Worm (Caenorhabditis elegans) whole organism, mixed stage, embryonic: ENCODE data around the gene F52B10.3.
"Not testable (repeated sequence)": the region's sequence is repeated elsewhere in the genome, so short reads cannot be mapped to it uniquely, and the experiment has no call there.

ENCODE experiments used
- M03D4.4 ChIP-seq: sonication (generic microtip); optimal IDR thresholded peaks from 2 replicates; lab custom pipeline; 2017; ENCODE audit warnings: mild to moderate bottlenecking, missing genetic modification characterization, missing compliant biosample characterization
- bed-3 ChIP-seq: fragments of 200-800 bp; sonication (Bioruptor generic); optimal IDR thresholded peaks from 3 replicates; lab custom pipeline; 2018; ENCODE audit warnings: mild to moderate bottlenecking, missing genetic modification characterization, moderate library complexity, missing compliant biosample characterization
- blmp-1 ChIP-seq: fragments of 150-350 bp; optimal IDR thresholded peaks from 2 replicates; lab custom pipeline; 2014; ENCODE audit warnings: missing biosample characterization, missing genetic modification characterization
- ceh-39 ChIP-seq: fragments of 150-350 bp; optimal IDR thresholded peaks from 2 replicates; lab custom pipeline; 2014; ENCODE audit warnings: missing biosample characterization, missing genetic modification characterization
- ces-1 ChIP-seq: fragments of 150-350 bp; optimal IDR thresholded peaks from 2 replicates; lab custom pipeline; 2014; ENCODE audit warnings: missing biosample characterization, missing genetic modification reagents, missing genetic modification characterization
- cnd-1 ChIP-seq: fragments of 200-800 bp; sonication (Bioruptor generic); optimal IDR thresholded peaks from 2 replicates; lab custom pipeline; 2018; ENCODE audit warnings: mild to moderate bottlenecking, missing genetic modification characterization, missing compliant biosample characterization
- drap-1 ChIP-seq: fragments of 200-800 bp; sonication (Bioruptor generic); optimal IDR thresholded peaks from 3 replicates; lab custom pipeline; 2018; ENCODE audit warnings: mild to moderate bottlenecking, missing genetic modification characterization, missing compliant biosample characterization
- elt-1 ChIP-seq: sonication (generic microtip); optimal IDR thresholded peaks from 2 replicates; lab custom pipeline; 2017; ENCODE audit warnings: missing genetic modification characterization, mild to moderate bottlenecking, missing compliant biosample characterization, antibody characterized with exemption, moderate library complexity, borderline replicate concordance; ENCODE audit not compliant: insufficient read depth
- elt-3 ChIP-seq: fragments of 150-350 bp; optimal IDR thresholded peaks from 2 replicates; lab custom pipeline; 2014; ENCODE audit warnings: missing biosample characterization, missing genetic modification characterization
- flh-1 ChIP-seq: fragments of 200-800 bp; sonication (Bioruptor generic); optimal IDR thresholded peaks from 2 replicates; lab custom pipeline; 2018; ENCODE audit warnings: mild to moderate bottlenecking, missing genetic modification characterization, moderate library complexity, missing compliant biosample characterization
- ham-2 ChIP-seq: fragments of 200-800 bp; sonication (Bioruptor generic); optimal IDR thresholded peaks from 2 replicates; lab custom pipeline; 2018; ENCODE audit warnings: mild to moderate bottlenecking, missing genetic modification characterization, missing compliant biosample characterization
- hlh-1 ChIP-seq: fragments of 150-350 bp; optimal IDR thresholded peaks from 2 replicates; lab custom pipeline; 2014; ENCODE audit warnings: missing biosample characterization, missing genetic modification reagents, missing genetic modification characterization
- lin-13 ChIP-seq: fragments of 150-350 bp; optimal IDR thresholded peaks from 2 replicates; lab custom pipeline; 2014; ENCODE audit warnings: missing biosample characterization, missing genetic modification characterization
- lsy-2 ChIP-seq: fragments of 150-350 bp; optimal IDR thresholded peaks from 2 replicates; lab custom pipeline; 2014; ENCODE audit warnings: missing biosample characterization, missing genetic modification characterization
- mab-5 ChIP-seq: fragments of 150-350 bp; optimal IDR thresholded peaks from 2 replicates; lab custom pipeline; 2014; ENCODE audit warnings: missing biosample characterization, missing genetic modification characterization
- mep-1 ChIP-seq: fragments of 150-350 bp; optimal IDR thresholded peaks from 2 replicates; lab custom pipeline; 2017; ENCODE audit warnings: missing biosample characterization, missing genetic modification reagents, missing genetic modification characterization, inconsistent platforms
- mls-2 ChIP-seq: sonication (generic microtip); optimal IDR thresholded peaks from 2 replicates; lab custom pipeline; 2016; ENCODE audit warnings: mild to moderate bottlenecking, missing genetic modification characterization, moderate library complexity, missing compliant biosample characterization
- nhr-12 ChIP-seq: fragments of 150-350 bp; optimal IDR thresholded peaks from 2 replicates; lab custom pipeline; 2014; ENCODE audit warnings: missing biosample characterization, missing genetic modification characterization
- nhr-2 ChIP-seq: fragments of 150-350 bp; optimal IDR thresholded peaks from 2 replicates; lab custom pipeline; 2014; ENCODE audit warnings: missing biosample characterization, missing genetic modification characterization
- nhr-237 ChIP-seq: fragments of 150-350 bp; optimal IDR thresholded peaks from 2 replicates; lab custom pipeline; 2014; ENCODE audit warnings: missing biosample characterization, missing genetic modification characterization
- nhr-28 ChIP-seq: fragments of 150-350 bp; optimal IDR thresholded peaks from 2 replicates; lab custom pipeline; 2014; ENCODE audit warnings: missing biosample characterization, missing genetic modification characterization
- nhr-76 ChIP-seq: sonication (generic microtip); optimal IDR thresholded peaks from 2 replicates; lab custom pipeline; 2017; ENCODE audit warnings: missing biosample characterization, missing genetic modification characterization
- sem-2 ChIP-seq: fragments of 200-800 bp; sonication (Bioruptor generic); optimal IDR thresholded peaks from 2 replicates; lab custom pipeline; 2018; ENCODE audit warnings: mild to moderate bottlenecking, missing genetic modification characterization, missing compliant biosample characterization
- snpc-4 ChIP-seq: fragments of 150-350 bp; optimal IDR thresholded peaks from 2 replicates; lab custom pipeline; 2014; ENCODE audit warnings: missing biosample characterization, missing genetic modification characterization
- sptf-1 ChIP-seq: sonication (generic microtip); optimal IDR thresholded peaks from 2 replicates; lab custom pipeline; 2017; ENCODE audit warnings: mild to moderate bottlenecking, missing genetic modification characterization, moderate library complexity, missing compliant biosample characterization
- tbx-8 ChIP-seq: fragments of 200-800 bp; sonication (Bioruptor generic); optimal IDR thresholded peaks from 2 replicates; lab custom pipeline; 2018; ENCODE audit warnings: mild to moderate bottlenecking, missing genetic modification characterization, moderate library complexity, missing compliant biosample characterization
- unc-120 ChIP-seq: sonication (generic microtip); optimal IDR thresholded peaks from 2 replicates; lab custom pipeline; 2017; ENCODE audit warnings: missing genetic modification characterization, missing compliant biosample characterization; ENCODE audit not compliant: poor library complexity, severe bottlenecking
- unc-39 ChIP-seq: fragments of 150-350 bp; optimal IDR thresholded peaks from 2 replicates; lab custom pipeline; 2014; ENCODE audit warnings: missing biosample characterization, missing genetic modification characterization
- unc-62 ChIP-seq: fragments of 150-350 bp; optimal IDR thresholded peaks from 2 replicates; lab custom pipeline; 2014; ENCODE audit warnings: missing biosample characterization, missing genetic modification reagents, missing genetic modification characterization
- zip-8 ChIP-seq: fragments of 150-350 bp; optimal IDR thresholded peaks from 2 replicates; lab custom pipeline; 2014; ENCODE audit warnings: missing biosample characterization, missing genetic modification characterization
- ztf-11 ChIP-seq: fragments of 150-350 bp; optimal IDR thresholded peaks from 2 replicates; lab custom pipeline; 2014; ENCODE audit warnings: missing biosample characterization, missing genetic modification characterization

The F52B10.3 gene

DNA sequence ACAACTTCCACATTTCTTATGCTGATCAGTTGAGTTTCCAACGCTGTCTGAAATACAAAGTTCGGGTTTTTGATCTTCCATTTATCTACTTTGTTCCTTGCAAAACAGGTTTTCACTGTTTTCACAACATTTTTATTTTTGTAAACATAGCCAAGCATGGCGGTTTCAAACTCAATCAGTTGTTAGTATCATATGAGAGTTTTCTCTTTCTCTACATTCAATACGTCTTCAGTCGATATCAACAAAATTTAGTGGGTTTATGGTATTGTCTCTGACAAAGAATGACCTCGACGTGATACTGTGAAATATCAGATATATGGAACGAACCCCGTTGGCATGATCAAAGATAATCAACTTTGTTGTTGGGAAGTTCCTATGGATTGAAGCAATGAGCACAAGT, 2.5 kb downstream of the F52B10.3 start:
- TF ChIP-seq nhr-237 (tag; lab: Kevin White, UChicago): no peak
- TF ChIP-seq mab-5 (tag; lab: Kevin White, UChicago): no peak
- TF ChIP-seq elt-1: no peak
- no peak for TF ChIP-seq sptf-1
- TF ChIP-seq snpc-4 (tag; lab: Kevin White, UChicago): no peak
- TF ChIP-seq M03D4.4: no peak
- no peak for TF ChIP-seq lsy-2 (tag; lab: Kevin White, UChicago)
- TF ChIP-seq unc-39 (tag; lab: Kevin White, UChicago): no peak
- TF ChIP-seq cnd-1 (tag; lab: Kevin White, UChicago): no peak
- TF ChIP-seq nhr-28: no peak
- TF ChIP-seq hlh-1 (tag; lab: Kevin White, UChicago): no peak
- no peak for TF ChIP-seq tbx-8
- TF ChIP-seq flh-1: no peak
- TF ChIP-seq nhr-12 (tag; lab: Kevin White, UChicago): no peak
- no peak for TF ChIP-seq nhr-2 (tag; lab: Kevin White, UChicago)
- no peak for TF ChIP-seq mep-1 (tag; lab: Kevin White, UChicago)
- TF ChIP-seq bed-3 (GFP tag; lab: Kevin White, UChicago): no peak

DNA sequence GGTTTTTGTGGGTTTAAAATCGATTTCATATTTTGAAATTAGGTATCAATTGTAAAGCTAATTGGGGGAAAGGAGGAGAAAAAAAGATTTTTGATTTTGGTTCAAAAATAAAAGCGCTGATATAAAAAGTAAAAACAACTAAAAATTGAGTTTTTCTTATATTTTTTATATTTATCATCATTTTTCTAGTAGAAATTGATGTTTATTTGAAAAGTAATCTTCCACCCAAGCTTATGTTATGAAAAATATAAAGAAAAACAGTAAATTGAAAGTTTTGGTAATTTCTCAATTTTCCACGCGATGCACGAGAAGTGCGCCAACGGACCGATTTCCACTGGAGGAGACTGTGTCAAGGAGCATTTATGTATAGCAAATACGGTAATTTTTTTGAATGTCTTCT, 3.9 kb downstream of the F52B10.3 start, which contains the start of gene B0410.1:
TSS of gene B0410.1 (plus strand) at position 301 of the 400 bp plus-strand sequence.
- TF ChIP-seq unc-39 (tag; lab: Kevin White, UChicago); ceh-39; ham-2: not testable (repeated sequence)

DNA sequence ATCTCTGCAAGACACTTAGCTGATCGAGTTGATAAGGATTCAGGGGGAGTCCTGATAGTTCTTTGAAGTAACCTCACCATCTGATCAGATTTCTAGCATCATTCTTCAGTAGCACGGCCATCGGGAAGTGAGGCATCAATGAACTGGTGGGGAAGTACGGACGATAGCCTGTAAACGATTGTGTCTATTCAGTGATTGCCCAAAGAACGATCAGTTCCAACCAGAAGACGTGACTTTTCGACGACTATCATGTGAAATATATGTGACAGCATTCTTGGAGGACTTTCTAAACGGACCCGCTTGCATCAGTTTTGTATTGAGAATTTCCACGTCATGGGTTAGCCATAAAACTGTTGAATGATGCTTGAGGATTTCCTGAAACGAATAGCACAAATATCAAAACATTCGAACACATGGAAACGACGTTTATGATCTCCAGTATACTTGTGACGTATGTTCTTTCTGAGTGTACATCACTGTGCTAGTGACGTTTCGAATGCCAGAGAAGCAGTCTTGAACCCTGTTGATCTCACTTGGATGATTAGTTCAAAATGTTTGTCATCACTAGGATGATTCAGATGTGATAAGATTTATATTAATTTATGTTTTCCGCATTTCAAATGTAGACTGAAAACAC, 5.0 kb downstream of the F52B10.3 start:
- TF ChIP-seq blmp-1: no peak

- TF ChIP-seq unc-120 (tag; lab: Kevin White, UChicago) (no peak), blmp-1 (no peak), mep-1 (tag; lab: Kevin White, UChicago) (no peak), sem-2 (GFP tag; lab: Kevin White, UChicago) (no peak), lsy-2 (tag; lab: Kevin White, UChicago) (no peak), zip-8 (tag; lab: Kevin White, UChicago) (no peak), bed-3 (GFP tag; lab: Kevin White, UChicago) (no peak), cnd-1 (tag; lab: Kevin White, UChicago) (no peak), drap-1 (GFP tag; lab: Kevin White, UChicago) (no peak), lin-13 (tag; lab: Kevin White, UChicago) (no peak), nhr-2 (tag; lab: Kevin White, UChicago) (no peak), ztf-11 (tag; lab: Kevin White, UChicago) (no peak), snpc-4 (tag; lab: Kevin White, UChicago) (no peak), mls-2 (tag; lab: Kevin White, UChicago) (no peak), nhr-28 (no peak), ham-2 (no peak), nhr-76 (tag; lab: Kevin White, UChicago) (no peak), ces-1 (no peak)
- TF ChIP-seq, all 35 proteins: peak for 0
These were observed 6.3 kb downstream of the F52B10.3 start for ce11 chrX:2891879-2892278.

DNA sequence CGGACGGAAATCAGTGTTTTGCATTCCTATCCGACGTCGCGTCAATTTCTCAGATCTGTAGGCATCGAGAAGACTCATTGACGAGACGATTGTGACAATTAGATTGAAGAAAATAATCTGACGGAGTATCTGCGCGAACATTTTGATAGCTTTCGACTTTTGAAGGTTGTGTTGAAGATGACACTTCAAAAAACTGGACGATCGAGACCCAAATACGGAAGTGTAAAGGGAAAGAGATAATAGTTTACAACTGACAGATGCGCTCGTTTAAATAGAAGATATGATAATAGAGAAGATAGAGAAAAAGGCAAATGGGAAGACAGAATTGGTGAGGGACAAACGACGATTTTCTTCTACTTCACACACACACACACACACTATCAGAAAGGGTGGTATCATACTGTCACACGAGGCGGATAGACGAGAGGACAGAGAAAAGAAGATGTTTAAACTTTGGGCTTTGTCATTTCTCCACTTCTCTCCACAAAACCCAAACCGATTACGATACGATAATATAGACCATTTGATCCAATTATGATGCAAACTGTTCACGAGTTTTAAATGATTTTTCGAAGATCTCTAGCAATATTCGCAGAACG, 6.9 kb downstream of the F52B10.3 start, which contains the start of gene B0410.3:
TSS of gene B0410.3 (minus strand) at position 351 of the 599 bp plus-strand sequence.
- TF ChIP-seq ham-2 (peak; percentile 22), unc-62 (GFP tag; lab: Kevin White, UChicago) (peak; percentile 68), sem-2 (GFP tag; lab: Kevin White, UChicago) (no peak), elt-3 (tag; lab: Kevin White, UChicago) (peak; percentile 65)
